Fruit fly (Drosophila melanogaster) whole organism, embryonic: ENCODE data around the gene Ilp7.
A peak's percentile ranks its signal among the peaks of the same experiment; 100 is the strongest.

Source experiments
- B-H1 ChIP-seq: fragments of 200-800 bp; sonication (Bioruptor generic); IDR thresholded peaks from 3 replicates; pipeline ENCODE4 v1.3.6; 2022; ENCODE audit warnings: missing biosample characterization, missing genetic modification characterization
- CG10274 ChIP-seq: fragments of 200-800 bp; sonication (Bioruptor generic); optimal IDR thresholded peaks from 3 replicates; lab custom pipeline; 2017; ENCODE audit warnings: missing biosample characterization, mild to moderate bottlenecking, missing genetic modification characterization
- CG10431 ChIP-seq: fragments of 200-800 bp; sonication (Bioruptor generic); optimal IDR thresholded peaks from 3 replicates; lab custom pipeline; 2018; ENCODE audit warnings: missing biosample characterization, mild to moderate bottlenecking, missing genetic modification characterization
- CG11504 ChIP-seq: fragments of 200-800 bp; sonication (Bioruptor generic); optimal IDR thresholded peaks from 3 replicates; lab custom pipeline; 2019; ENCODE audit warnings: missing biosample characterization, mild to moderate bottlenecking, missing genetic modification characterization, moderate library complexity
- CG11560 ChIP-seq: fragments of 200-800 bp; sonication (Bioruptor generic); IDR thresholded peaks from 3 replicates; pipeline ENCODE4 v1.3.6; 2022; ENCODE audit warnings: missing biosample characterization, missing genetic modification characterization
- CG11695 ChIP-seq: fragments of 200-800 bp; sonication (Bioruptor generic); IDR thresholded peaks from 3 replicates; pipeline ENCODE4 v1.3.6; 2022; ENCODE audit warnings: missing biosample characterization, missing genetic modification characterization
- CG11696 ChIP-seq: fragments of 200-800 bp; sonication (Bioruptor generic); IDR thresholded peaks from 2 replicates; pipeline ENCODE4 v1.3.6; 2022; ENCODE audit warnings: missing biosample characterization, missing genetic modification characterization
- CG12659 ChIP-seq: fragments of 200-800 bp; sonication (Bioruptor generic); optimal IDR thresholded peaks from 3 replicates; lab custom pipeline; 2017; ENCODE audit warnings: mild to moderate bottlenecking, missing biosample characterization, missing genetic modification reagents, missing genetic modification characterization
- CG16779 ChIP-seq: fragments of 200-800 bp; sonication (Bioruptor generic); IDR thresholded peaks from 2 replicates; pipeline ENCODE4 v1.3.6; 2022; ENCODE audit warnings: missing biosample characterization, missing genetic modification characterization
- CG16815 ChIP-seq: fragments of 200-800 bp; sonication (Bioruptor generic); optimal IDR thresholded peaks from 3 replicates; lab custom pipeline; 2017; ENCODE audit warnings: missing biosample characterization, mild to moderate bottlenecking, missing genetic modification characterization
- CG17186 ChIP-seq: fragments of 200-800 bp; sonication (Bioruptor generic); optimal IDR thresholded peaks from 3 replicates; lab custom pipeline; 2017; ENCODE audit warnings: missing biosample characterization, missing genetic modification reagents, missing genetic modification characterization
- CG17802 ChIP-seq: fragments of 200-800 bp; sonication (Bioruptor generic); optimal IDR thresholded peaks from 2 replicates; lab custom pipeline; 2018; ENCODE audit warnings: missing biosample characterization, mild to moderate bottlenecking, missing genetic modification characterization, moderate library complexity
- CG2678 ChIP-seq: fragments of 200-800 bp; sonication (Bioruptor generic); optimal IDR thresholded peaks from 3 replicates; lab custom pipeline; 2019; ENCODE audit warnings: missing biosample characterization, mild to moderate bottlenecking, missing genetic modification characterization, moderate library complexity
- CG7839 ChIP-seq: fragments of 200-800 bp; sonication (Bioruptor generic); optimal IDR thresholded peaks from 3 replicates; lab custom pipeline; 2018; ENCODE audit warnings: missing biosample characterization, mild to moderate bottlenecking, missing genetic modification characterization, moderate library complexity
- CG9609 ChIP-seq: fragments of 200-800 bp; sonication (Bioruptor generic); optimal IDR thresholded peaks from 3 replicates; lab custom pipeline; 2016; ENCODE audit warnings: missing biosample characterization, missing genetic modification characterization
- D19A ChIP-seq: fragments of 200-800 bp; optimal IDR thresholded peaks from 3 replicates; lab custom pipeline; 2019; ENCODE audit warnings: missing biosample characterization, mild to moderate bottlenecking, missing genetic modification characterization, moderate library complexity
- Drgx ChIP-seq: fragments of 200-800 bp; sonication (Bioruptor generic); IDR thresholded peaks from 2 replicates; pipeline ENCODE4 v1.3.6; 2022; ENCODE audit warnings: missing biosample characterization, missing genetic modification characterization
- ERR ChIP-seq: fragments of 200-800 bp; sonication (Bioruptor generic); optimal IDR thresholded peaks from 2 replicates; lab custom pipeline; 2016; ENCODE audit warnings: missing biosample characterization, missing genetic modification characterization
- Fer3 ChIP-seq: fragments of 200-800 bp; sonication (Bioruptor generic); optimal IDR thresholded peaks from 2 replicates; lab custom pipeline; 2018; ENCODE audit warnings: missing biosample characterization, mild to moderate bottlenecking, missing genetic modification characterization, moderate library complexity
- NFAT ChIP-seq: fragments of 200-800 bp; sonication (Bioruptor generic); IDR thresholded peaks from 2 replicates; pipeline ENCODE4 v1.3.6; 2022; ENCODE audit warnings: missing biosample characterization, missing genetic modification characterization
- Rx ChIP-seq: fragments of 200-800 bp; sonication (Bioruptor generic); IDR thresholded peaks from 2 replicates; pipeline ENCODE4 v1.3.6; 2022; ENCODE audit warnings: missing biosample characterization, missing genetic modification characterization
- Trl ChIP-seq, 3 experiments: fragments of >200 bp in 2 of 3; fragments of 200-800 bp in 1 of 3; sonication (Bioruptor generic) in 1 of 3; optimal IDR thresholded peaks; 2 replicates in 1 of 3; 3 replicates in 2 of 3; lab custom pipeline; 2016 to 2017; ENCODE audit warnings: missing biosample characterization in 1 of 3, missing genetic modification characterization in 1 of 3
- Usf ChIP-seq: fragments of 200-800 bp; sonication (Bioruptor generic); optimal IDR thresholded peaks from 2 replicates; lab custom pipeline; 2017; ENCODE audit warnings: missing genotype, missing biosample characterization, missing genetic modification characterization
- bab2 ChIP-seq: fragments of 200-800 bp; sonication (Bioruptor generic); optimal IDR thresholded peaks from 2 replicates; lab custom pipeline; 2016; ENCODE audit warnings: missing biosample characterization, missing genetic modification characterization
- bsh ChIP-seq, 2 experiments: fragments of 200-800 bp; sonication (Bioruptor generic); optimal IDR thresholded peaks; 2 replicates each; lab custom pipeline; 2017 to 2018; ENCODE audit warnings: mild to moderate bottlenecking in 2 of 2, missing biosample characterization in 2 of 2, missing genetic modification characterization in 2 of 2, moderate library complexity in 1 of 2
- ci ChIP-seq: fragments of 200-800 bp; sonication (Bioruptor generic); IDR thresholded peaks from 3 replicates; pipeline ENCODE4 v1.3.6; 2022; ENCODE audit warnings: missing biosample characterization, missing genetic modification characterization
- disco-r ChIP-seq: fragments of 200-800 bp; sonication (Bioruptor generic); optimal IDR thresholded peaks from 2 replicates; lab custom pipeline; 2016; ENCODE audit warnings: missing biosample characterization, missing genetic modification characterization
- grau ChIP-seq: fragments of 200-800 bp; optimal IDR thresholded peaks from 3 replicates; lab custom pipeline; 2019; ENCODE audit warnings: missing biosample characterization, mild to moderate bottlenecking, missing genetic modification characterization, moderate library complexity
- jing ChIP-seq: fragments of 200-800 bp; sonication (Bioruptor generic); optimal IDR thresholded peaks from 2 replicates; lab custom pipeline; 2018; ENCODE audit warnings: missing biosample characterization, mild to moderate bottlenecking, missing genetic modification characterization
- ken ChIP-seq: fragments of 200-800 bp; sonication (Bioruptor generic); IDR thresholded peaks from 3 replicates; pipeline ENCODE4 v1.3.6; 2022; ENCODE audit warnings: missing biosample characterization, missing genetic modification characterization
- klu ChIP-seq: fragments of 200-800 bp; sonication (Bioruptor generic); IDR thresholded peaks from 2 replicates; pipeline ENCODE4 v1.3.6; 2022; ENCODE audit warnings: missing biosample characterization, missing genetic modification characterization
- nerfin-2 ChIP-seq: fragments of 200-800 bp; sonication (Bioruptor generic); IDR thresholded peaks from 2 replicates; pipeline ENCODE4 v1.3.6; 2022; ENCODE audit warnings: missing biosample characterization, missing genetic modification characterization; ENCODE audit not compliant: partially characterized antibody
- nom ChIP-seq: fragments of 200-800 bp; sonication (Bioruptor generic); optimal IDR thresholded peaks from 2 replicates; lab custom pipeline; 2017; ENCODE audit warnings: missing biosample characterization, missing genetic modification characterization, mild to moderate bottlenecking, moderate library complexity, missing genetic modification reagents
- pho ChIP-seq: fragments of 200-800 bp; sonication (Bioruptor generic); optimal IDR thresholded peaks from 2 replicates; lab custom pipeline; 2016; ENCODE audit warnings: missing biosample characterization, missing genetic modification characterization
- pita ChIP-seq: fragments of 200-800 bp; sonication (Bioruptor generic); optimal IDR thresholded peaks from 2 replicates; lab custom pipeline; 2017; ENCODE audit warnings: missing biosample characterization, mild to moderate bottlenecking, missing genetic modification characterization
- prd ChIP-seq, 3 experiments: fragments of >200 bp in 2 of 3; fragments of 200-800 bp in 1 of 3; sonication (Bioruptor generic) in 1 of 3; optimal IDR thresholded peaks in 2 of 3; IDR thresholded peaks in 1 of 3; 2 replicates in 2 of 3; 3 replicates in 1 of 3; pipeline versions ENCODE4 v1.3.6 to Lab custom; 2017 to 2022; ENCODE audit warnings: missing biosample characterization in 1 of 3, missing genetic modification characterization in 1 of 3
- row ChIP-seq: fragments of 200-800 bp; sonication (Bioruptor generic); IDR thresholded peaks from 3 replicates; pipeline ENCODE4 v1.3.6; 2022; ENCODE audit warnings: missing biosample characterization, missing genetic modification characterization
- sens ChIP-seq: fragments of 200-800 bp; sonication (Bioruptor generic); peaks from one replicate; lab custom pipeline; 2016; ENCODE audit warnings: missing biosample characterization, missing genetic modification characterization
- sob ChIP-seq: fragments of 200-800 bp; sonication (Bioruptor generic); IDR thresholded peaks from 2 replicates; pipeline ENCODE4 v1.3.6; 2022; ENCODE audit warnings: missing biosample characterization, missing genetic modification characterization
- tx ChIP-seq: fragments of 200-800 bp; sonication (Bioruptor generic); optimal IDR thresholded peaks from 2 replicates; lab custom pipeline; 2016; ENCODE audit warnings: missing biosample characterization, missing genetic modification characterization

Gene Ilp7

DNA sequence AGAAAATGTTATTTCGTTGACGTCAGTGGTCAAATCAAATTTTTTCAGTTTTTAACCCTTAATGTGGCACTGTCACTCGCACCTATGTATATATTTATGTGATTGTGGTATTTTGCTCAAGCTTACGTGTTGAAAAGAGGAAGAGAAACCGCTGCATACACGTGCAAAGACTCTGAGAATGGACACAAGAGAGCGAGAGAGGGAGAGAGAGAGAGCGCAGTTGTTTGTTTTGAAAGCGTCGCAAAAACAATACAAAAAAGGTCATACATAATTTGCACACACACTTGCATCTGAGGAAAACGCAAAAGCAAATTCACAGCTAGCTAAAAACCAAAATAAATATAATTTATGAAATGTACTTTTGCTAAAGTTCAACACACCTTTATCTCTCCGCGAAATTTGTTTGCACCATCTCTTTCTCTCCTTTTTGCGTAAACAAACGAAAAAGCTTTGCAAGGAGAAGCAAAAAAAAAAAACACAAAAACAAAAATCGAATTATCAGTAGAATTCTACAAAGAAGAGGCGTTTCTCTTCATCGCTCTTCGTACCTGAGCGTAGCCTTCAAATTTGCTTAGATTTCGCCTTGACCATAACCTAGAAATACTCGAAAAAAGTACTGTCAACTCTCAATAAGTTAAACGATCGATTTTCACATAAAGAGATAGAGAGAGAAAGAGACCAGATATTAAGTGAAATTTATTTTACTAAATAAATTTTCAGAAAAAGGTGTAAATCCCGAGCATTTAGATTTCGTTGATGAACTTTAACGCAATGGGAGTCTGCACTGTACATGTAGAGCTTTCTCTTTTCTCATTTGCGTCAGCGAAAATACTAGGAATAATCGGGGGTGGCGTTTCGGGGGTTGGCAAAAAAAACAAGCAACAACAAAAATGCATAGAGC is 4.9 kb downstream of the Ilp7 start (continued):
- TF ChIP-seq B-H1 (GFP tag; lab: Robert Waterston, UW) (peak; percentile 10; the same call in 1 of the 3 replicates), CG16779 (GFP tag; lab: Robert Waterston, UW) (peak; percentile 61), jing (no peak), ci (GFP tag; lab: Robert Waterston, UW) (peak; percentile 54; the same call in 1 of the 3 replicates), CG11696 (GFP tag; lab: Robert Waterston, UW) (peak; percentile 13; the same call in 1 of the 2 replicates), CG16815 (GFP tag; lab: Kevin White, UChicago) (peak; percentile 28), klu (GFP tag; lab: Robert Waterston, UW) (peak; percentile 47), CG10274 (GFP tag; lab: Kevin White, UChicago) (no peak), CG9609 (GFP tag; lab: Kevin White, UChicago) (peak; percentile 14), CG11695 (0 out of 3 replicates have a peak, but pooled peaks have one; percentile 22), tx (peak; percentile 11), prd (optimal IDR thresholded peaks at IDR 0.05; lab: Kevin White, UChicago) (no peak), prd (GFP tag; IDR thresholded peaks at IDR 0.05; lab: Robert Waterston, UW) (peak; percentile 64; the same call in 2 of the 3 replicates), CG12659 (GFP tag; lab: Kevin White, UChicago) (no peak), CG11560 (tag; lab: Robert Waterston, UW) (peak; percentile 11; the same call in 1 of the 3 replicates), sob (GFP tag; lab: Robert Waterston, UW) (peak; percentile 53), pho (GFP tag; lab: Kevin White, UChicago) (peak; percentile 70), CG2678 (tag; lab: Kevin White, UChicago) (peak; percentile 62), ERR (GFP tag; lab: Kevin White, UChicago) (peak; percentile 70), Fer3 (tag; lab: Kevin White, UChicago) (peak; percentile 39), NFAT (GFP tag; lab: Robert Waterston, UW) (peak; percentile 75), ken (GFP tag; lab: Robert Waterston, UW) (peak; percentile 70; the same call in 2 of the 3 replicates), D19A (tag; lab: Kevin White, UChicago) (no peak), Usf (GFP tag; lab: Kevin White, UChicago) (peak; percentile 11), disco-r (no peak), CG7839 (tag; lab: Kevin White, UChicago) (peak; percentile 47)

dm6 chrX:3673710-3674344 is 6.4 kb downstream of the Ilp7 start:
- TF ChIP-seq sens (peak; percentile 21), CG11504 (tag; lab: Kevin White, UChicago) (peak; percentile 26), Drgx (GFP tag; lab: Robert Waterston, UW) (peak; percentile 88), Rx (GFP tag; lab: Robert Waterston, UW) (no peak), CG17186 (no peak), CG10431 (GFP tag; lab: Kevin White, UChicago) (no peak), grau (tag; lab: Kevin White, UChicago) (peak; percentile 8), row (0 out of 3 replicates have a peak, but pooled peaks have one; percentile 7), Trl (optimal IDR thresholded peaks at IDR 0.05; lab: Kevin White, UChicago) (peak in 1 of 2 experiments; percentile 33), Trl (GFP tag; optimal IDR thresholded peaks at IDR 0.05; lab: Kevin White, UChicago) (no peak), bsh (GFP tag; optimal IDR thresholded peaks at IDR 0.05; lab: Kevin White, UChicago) (peak in 1 of 2 experiments; percentile 64), pita (GFP tag; lab: Kevin White, UChicago) (no peak), nom (peak; percentile 55), disco-r (no peak), bab2 (GFP tag; lab: Kevin White, UChicago) (no peak), nerfin-2 (GFP tag; lab: Robert Waterston, UW) (no peak), CG17802 (tag; lab: Kevin White, UChicago) (peak; percentile 84)
